Worm (Caenorhabditis elegans): ENCODE results near the gene grl-22.

DNA sequence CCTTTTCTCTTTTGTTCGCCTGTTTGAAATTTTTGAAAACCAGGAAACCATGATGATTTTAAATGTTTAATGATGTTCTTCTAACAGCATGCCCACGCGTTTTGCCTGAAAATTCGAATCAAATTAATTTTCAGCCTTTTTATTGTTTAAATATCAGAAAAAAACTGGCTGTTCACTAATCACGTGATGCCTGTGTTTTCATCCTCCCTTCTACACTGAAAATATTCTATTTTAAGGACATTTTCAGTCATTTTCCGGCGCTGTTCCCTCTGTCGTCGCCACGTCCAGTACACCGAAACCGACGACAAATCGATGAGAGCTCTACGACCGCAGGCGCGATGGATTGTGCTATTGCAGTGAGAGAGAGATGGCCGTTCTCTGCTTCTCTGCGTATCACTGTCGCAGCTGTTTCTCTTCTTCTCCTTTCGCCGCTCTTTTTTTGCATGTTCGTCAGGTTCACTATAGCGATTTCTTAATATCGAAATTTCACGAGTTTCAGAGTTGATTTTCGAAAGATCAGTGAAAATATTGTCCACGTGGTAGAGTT lies 36.0 kb upstream of the grl-22 start, which contains the start of gene F48E8.8:
- TF ChIP-seq him-1 (tag; optimal IDR thresholded peaks at IDR 0.05) (no peak), W03F9.2 (tag; optimal IDR thresholded peaks at IDR 0.05) (no peak)
